Worm (Caenorhabditis elegans) whole organism, midembryonic: ENCODE results near the gene nspb-12.

Experiments
- T22C8.4 ChIP-seq: fragments of 200-800 bp; sonication (Bioruptor generic); IDR thresholded peaks from 2 replicates; pipeline ENCODE4 v1.3.6; 2022; ENCODE audit warnings: missing genetic modification characterization, missing compliant biosample characterization
- cog-1 ChIP-seq: sonication (generic microtip); optimal IDR thresholded peaks from 2 replicates; lab custom pipeline; 2016; ENCODE audit warnings: missing genetic modification characterization, missing compliant biosample characterization
- flt-1 ChIP-seq: fragments of 200-800 bp; sonication (Bioruptor generic); IDR thresholded peaks from 2 replicates; pipeline ENCODE4 v1.3.6; 2022; ENCODE audit warnings: missing genetic modification characterization, missing compliant biosample characterization
- klf-2 ChIP-seq: fragments of 200-800 bp; sonication (Bioruptor generic); conservative IDR thresholded peaks from 2 replicates; pipeline ENCODE4 v1.3.6; 2022; ENCODE audit warnings: missing genetic modification reagents, missing genetic modification characterization, missing compliant biosample characterization
- ref-1 ChIP-seq: fragments of 200-800 bp; sonication (Bioruptor generic); conservative IDR thresholded peaks from 2 replicates; pipeline ENCODE4 v1.3.6; 2022; ENCODE audit warnings: missing genetic modification reagents, missing genetic modification characterization, missing compliant biosample characterization
- tab-1 ChIP-seq: fragments of 200-800 bp; sonication (Bioruptor generic); IDR thresholded peaks from 2 replicates; pipeline ENCODE4 v1.3.6; 2022; ENCODE audit warnings: missing genetic modification characterization, missing compliant biosample characterization
- ztf-29 ChIP-seq: fragments of 200-800 bp; sonication (Bioruptor generic); IDR thresholded peaks from 2 replicates; pipeline ENCODE4 v1.3.6; 2022; ENCODE audit warnings: missing genetic modification reagents, missing genetic modification characterization, missing compliant biosample characterization

- no peak for TF ChIP-seq klf-2
- no peak for TF ChIP-seq cog-1
- no peak for TF ChIP-seq flt-1 (GFP tag; lab: Robert Waterston, UW)
- TF ChIP-seq ref-1 (GFP tag; lab: Robert Waterston, UW): no peak
- no peak for TF ChIP-seq T22C8.4 (GFP tag; lab: Robert Waterston, UW)
- no peak for TF ChIP-seq tab-1 (GFP tag; lab: Robert Waterston, UW)
- TF ChIP-seq ztf-29 (GFP tag; lab: Robert Waterston, UW): no peak
Measured at ce11 chrIII:5557246-5557819, 11.2 kb downstream of the nspb-12 start, which contains the start of gene rpc-2.
